Worm (Caenorhabditis elegans) whole organism, mixed stage, embryonic: Measurements from ENCODE around the gene R04B3.1.

Experiments used
- ceh-43 ChIP-seq: fragments of 200-800 bp; sonication (Bioruptor generic); optimal IDR thresholded peaks from 2 replicates; lab custom pipeline; 2018; ENCODE audit warnings: mild to moderate bottlenecking, missing genetic modification characterization, moderate library complexity, missing compliant biosample characterization
- ces-1 ChIP-seq: fragments of 150-350 bp; optimal IDR thresholded peaks from 2 replicates; lab custom pipeline; 2014; ENCODE audit warnings: missing biosample characterization, missing genetic modification reagents, missing genetic modification characterization
- elt-3 ChIP-seq: fragments of 150-350 bp; optimal IDR thresholded peaks from 2 replicates; lab custom pipeline; 2014; ENCODE audit warnings: missing biosample characterization, missing genetic modification characterization
- flh-1 ChIP-seq: fragments of 200-800 bp; sonication (Bioruptor generic); optimal IDR thresholded peaks from 2 replicates; lab custom pipeline; 2018; ENCODE audit warnings: mild to moderate bottlenecking, missing genetic modification characterization, moderate library complexity, missing compliant biosample characterization
- lsy-2 ChIP-seq: fragments of 150-350 bp; optimal IDR thresholded peaks from 2 replicates; lab custom pipeline; 2014; ENCODE audit warnings: missing biosample characterization, missing genetic modification characterization
- nhr-12 ChIP-seq: fragments of 150-350 bp; optimal IDR thresholded peaks from 2 replicates; lab custom pipeline; 2014; ENCODE audit warnings: missing biosample characterization, missing genetic modification characterization
- nhr-28 ChIP-seq: fragments of 150-350 bp; optimal IDR thresholded peaks from 2 replicates; lab custom pipeline; 2014; ENCODE audit warnings: missing biosample characterization, missing genetic modification characterization
- pha-4 ChIP-seq: fragments of 150-350 bp; optimal IDR thresholded peaks from 2 replicates; lab custom pipeline; 2018; ENCODE audit warnings: missing biosample characterization, missing genetic modification reagents, missing genetic modification characterization
- sem-2 ChIP-seq: fragments of 200-800 bp; sonication (Bioruptor generic); optimal IDR thresholded peaks from 2 replicates; lab custom pipeline; 2018; ENCODE audit warnings: mild to moderate bottlenecking, missing genetic modification characterization, missing compliant biosample characterization
- snpc-4 ChIP-seq: fragments of 150-350 bp; optimal IDR thresholded peaks from 2 replicates; lab custom pipeline; 2014; ENCODE audit warnings: missing biosample characterization, missing genetic modification characterization
- tbx-8 ChIP-seq: fragments of 200-800 bp; sonication (Bioruptor generic); optimal IDR thresholded peaks from 2 replicates; lab custom pipeline; 2018; ENCODE audit warnings: mild to moderate bottlenecking, missing genetic modification characterization, moderate library complexity, missing compliant biosample characterization
- unc-120 ChIP-seq: sonication (generic microtip); optimal IDR thresholded peaks from 2 replicates; lab custom pipeline; 2017; ENCODE audit warnings: missing genetic modification characterization, missing compliant biosample characterization; ENCODE audit not compliant: poor library complexity, severe bottlenecking
- unc-39 ChIP-seq: fragments of 150-350 bp; optimal IDR thresholded peaks from 2 replicates; lab custom pipeline; 2014; ENCODE audit warnings: missing biosample characterization, missing genetic modification characterization
- unc-62 ChIP-seq: fragments of 150-350 bp; optimal IDR thresholded peaks from 2 replicates; lab custom pipeline; 2014; ENCODE audit warnings: missing biosample characterization, missing genetic modification reagents, missing genetic modification characterization

DNA sequence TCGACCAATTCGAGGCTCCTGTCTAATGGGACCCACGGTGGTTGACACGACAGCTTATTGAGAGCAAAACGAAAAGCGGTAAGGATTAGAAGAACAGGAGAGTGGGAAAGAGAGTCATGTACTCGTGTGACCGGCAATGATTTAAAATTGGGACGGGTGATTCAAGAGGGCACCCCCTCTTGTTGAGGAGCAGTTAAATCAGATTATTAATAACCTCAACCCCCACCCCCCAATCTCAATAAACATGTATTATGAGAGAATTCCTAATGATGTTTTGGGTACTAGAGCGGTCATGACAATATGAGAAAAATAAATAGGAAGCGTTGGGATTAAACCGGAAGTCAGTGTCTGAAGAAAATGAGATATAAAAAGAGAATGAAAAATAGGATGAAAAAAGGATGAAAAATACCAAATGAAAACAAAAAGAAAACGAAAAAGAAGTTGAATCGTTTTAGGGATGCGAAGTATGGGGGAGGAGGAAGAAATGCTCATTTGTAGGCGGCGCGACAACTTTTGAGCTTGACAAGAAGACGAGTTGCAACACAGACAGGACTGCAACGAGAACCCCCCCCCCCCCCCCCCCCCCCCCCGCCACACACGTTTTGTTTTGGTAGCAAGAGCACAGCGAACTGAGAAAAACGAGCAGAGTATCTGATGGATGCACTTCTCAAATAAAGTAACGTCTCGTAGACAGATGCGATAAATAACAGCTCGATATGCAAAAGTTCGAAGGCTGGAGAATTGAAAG, 45.9 kb upstream of the R04B3.1 start:
- TF ChIP-seq unc-39 (tag; lab: Kevin White, UChicago) (no peak), pha-4 (no peak), flh-1 (GFP tag; lab: Kevin White, UChicago) (no peak), nhr-12 (tag; lab: Kevin White, UChicago) (no peak), elt-3 (tag; lab: Kevin White, UChicago) (no peak), sem-2 (GFP tag; lab: Kevin White, UChicago) (no peak), ceh-43 (GFP tag; lab: Kevin White, UChicago) (no peak), ces-1 (peak; percentile 75), nhr-28 (tag; lab: Kevin White, UChicago) (no peak), unc-120 (tag; lab: Kevin White, UChicago) (no peak), tbx-8 (GFP tag; lab: Kevin White, UChicago) (no peak), snpc-4 (tag; lab: Kevin White, UChicago) (no peak), unc-62 (no peak), lsy-2 (tag; lab: Kevin White, UChicago) (no peak)
